Fruit fly (Drosophila melanogaster) whole organism, adult: ENCODE results near the gene ATPsynB.

Source experiments
- CG11617 ChIP-seq: fragments of 200-800 bp; sonication (Bioruptor generic); optimal IDR thresholded peaks from 2 replicates; lab custom pipeline; 2017; ENCODE audit warnings: mild to moderate bottlenecking, missing biosample characterization, missing genetic modification reagents, missing genetic modification characterization
- CG12768 ChIP-seq: fragments of 200-800 bp; sonication (Bioruptor generic); optimal IDR thresholded peaks from 2 replicates; lab custom pipeline; 2017; ENCODE audit warnings: missing biosample characterization, missing genetic modification characterization, mild to moderate bottlenecking, moderate library complexity, missing genetic modification reagents
- CG14711 ChIP-seq: fragments of 200-800 bp; sonication (Bioruptor generic); optimal IDR thresholded peaks from 2 replicates; lab custom pipeline; 2018; ENCODE audit warnings: missing biosample characterization, mild to moderate bottlenecking, missing genetic modification characterization, moderate library complexity
- CG1620 ChIP-seq: fragments of 200-800 bp; sonication (Bioruptor generic); optimal IDR thresholded peaks from 2 replicates; lab custom pipeline; 2016; ENCODE audit warnings: missing biosample characterization, missing genetic modification characterization
- CG33017 ChIP-seq: fragments of 200-800 bp; sonication (Bioruptor generic); optimal IDR thresholded peaks from 2 replicates; lab custom pipeline; 2018; ENCODE audit warnings: missing biosample characterization, mild to moderate bottlenecking, missing genetic modification characterization, moderate library complexity
- CG5204 ChIP-seq: fragments of 200-800 bp; sonication (Bioruptor generic); optimal IDR thresholded peaks from 2 replicates; lab custom pipeline; 2016; ENCODE audit warnings: missing biosample characterization, missing genetic modification characterization
- CG7045 ChIP-seq: fragments of 200-800 bp; sonication (Bioruptor generic); optimal IDR thresholded peaks from 2 replicates; lab custom pipeline; 2017; ENCODE audit warnings: missing biosample characterization, mild to moderate bottlenecking, missing genetic modification characterization
- CG7101 ChIP-seq: fragments of 200-800 bp; sonication (Bioruptor generic); optimal IDR thresholded peaks from 2 replicates; lab custom pipeline; 2018; ENCODE audit warnings: missing biosample characterization, mild to moderate bottlenecking, missing genetic modification characterization, moderate library complexity
- Clk ChIP-seq: fragments of 200-800 bp; sonication (Bioruptor generic); optimal IDR thresholded peaks from 2 replicates; lab custom pipeline; 2017; ENCODE audit warnings: missing biosample characterization, missing genetic modification characterization
- Crg-1 ChIP-seq: fragments of 200-800 bp; sonication (Bioruptor generic); optimal IDR thresholded peaks from 2 replicates; lab custom pipeline; 2016; ENCODE audit warnings: missing biosample characterization, missing genetic modification characterization
- Hr96 ChIP-seq: fragments of 200-800 bp; sonication (Bioruptor generic); optimal IDR thresholded peaks from 2 replicates; lab custom pipeline; 2016; ENCODE audit warnings: missing biosample characterization, missing genetic modification characterization
- Mnt ChIP-seq: fragments of 200-800 bp; sonication (Bioruptor generic); optimal IDR thresholded peaks from 2 replicates; lab custom pipeline; 2016; ENCODE audit warnings: missing biosample characterization, mild to moderate bottlenecking, missing genetic modification characterization
- bab1 ChIP-seq: fragments of 200-800 bp; sonication (Bioruptor generic); optimal IDR thresholded peaks from 3 replicates; lab custom pipeline; 2019; ENCODE audit warnings: missing biosample characterization, mild to moderate bottlenecking, missing genetic modification characterization, moderate library complexity
- cic ChIP-seq: fragments of 200-800 bp; sonication (Bioruptor generic); optimal IDR thresholded peaks from 2 replicates; lab custom pipeline; 2017; ENCODE audit warnings: missing biosample characterization, mild to moderate bottlenecking, missing genetic modification characterization, moderate library complexity
- cnc ChIP-seq, 2 experiments: fragments of >200 bp; optimal IDR thresholded peaks; 2 replicates each; lab custom pipeline; 2017
- kay ChIP-seq: fragments of 200-800 bp; sonication (Bioruptor generic); peaks from one replicate; lab custom pipeline; 2016; ENCODE audit warnings: missing biosample characterization, missing genetic modification characterization, borderline replicate concordance
- ovo ChIP-seq: fragments of 200-800 bp; sonication (Bioruptor generic); optimal IDR thresholded peaks from 2 replicates; lab custom pipeline; 2016; ENCODE audit warnings: missing biosample characterization, missing genetic modification characterization
- pad ChIP-seq: fragments of 200-800 bp; sonication (Bioruptor generic); optimal IDR thresholded peaks from 3 replicates; lab custom pipeline; 2017; ENCODE audit warnings: missing biosample characterization, missing genetic modification characterization, mild to moderate bottlenecking, moderate library complexity, missing genetic modification reagents
- tj ChIP-seq: fragments of 200-800 bp; sonication (Bioruptor generic); optimal IDR thresholded peaks from 3 replicates; lab custom pipeline; 2017; ENCODE audit warnings: missing biosample characterization, mild to moderate bottlenecking, missing genetic modification characterization, moderate library complexity
- toe ChIP-seq: fragments of 200-800 bp; sonication (Bioruptor generic); optimal IDR thresholded peaks from 2 replicates; lab custom pipeline; 2016; ENCODE audit warnings: missing biosample characterization, missing genetic modification characterization

ATPsynB gene

dm6 chr3L:9733563-9733962 is 3.8 kb downstream of the ATPsynB start, which contains the start of gene CG6749:
CG6749 (minus strand) TSS chr3L:9733807.
- TF ChIP-seq tj (GFP tag; lab: Kevin White, UChicago) (no peak), toe (GFP tag; lab: Kevin White, UChicago) (no peak), Mnt (GFP tag; lab: Kevin White, UChicago) (no peak), kay (GFP tag; lab: Kevin White, UChicago) (no peak), cic (GFP tag; lab: Kevin White, UChicago) (no peak), cnc (optimal IDR thresholded peaks at IDR 0.05; lab: Kevin White, UChicago) (no peak), CG11617 (GFP tag; lab: Kevin White, UChicago) (no peak), pad (GFP tag; lab: Kevin White, UChicago) (no peak), Hr96 (GFP tag; lab: Kevin White, UChicago) (no peak), ovo (GFP tag; lab: Kevin White, UChicago) (no peak)

- no peak for TF ChIP-seq Clk
- TF ChIP-seq toe (GFP tag; lab: Kevin White, UChicago) = no peak
- no peak for TF ChIP-seq CG12768
- peak; percentile 13 for TF ChIP-seq kay (GFP tag; lab: Kevin White, UChicago)
- TF ChIP-seq CG33017 = peak; percentile 16
Observed at dm6 chr3L:9739629-9740028, 9.8 kb downstream of the ATPsynB start.

- no peak for TF ChIP-seq Clk
- TF ChIP-seq cic (GFP tag; lab: Kevin White, UChicago) = no peak
- TF ChIP-seq Mnt (GFP tag; lab: Kevin White, UChicago) = no peak
- TF ChIP-seq Crg-1 (GFP tag; lab: Kevin White, UChicago) = no peak
Observed at dm6 chr3L:9742342-9742741, 12.5 kb downstream of the ATPsynB start.

- TF ChIP-seq bab1 (GFP tag; lab: Kevin White, UChicago) (peak; percentile 86), pad (GFP tag; lab: Kevin White, UChicago) (peak; percentile 47), CG7101 (peak; percentile 30), ovo (GFP tag; lab: Kevin White, UChicago) (no peak), CG14711 (peak; percentile 52)
Observed at dm6 chr3L:9744060-9744549, 14.3 kb downstream of the ATPsynB start.

- no peak for TF ChIP-seq toe (GFP tag; lab: Kevin White, UChicago)
- TF ChIP-seq CG5204 (GFP tag; lab: Kevin White, UChicago) = no peak
- no peak for TF ChIP-seq kay (GFP tag; lab: Kevin White, UChicago)
- no peak for TF ChIP-seq pad (GFP tag; lab: Kevin White, UChicago)
- TF ChIP-seq CG7101 = no peak
- no peak for TF ChIP-seq tj (GFP tag; lab: Kevin White, UChicago)
- TF ChIP-seq cnc (optimal IDR thresholded peaks at IDR 0.05; lab: Kevin White, UChicago) = no peak
- no peak for TF ChIP-seq Crg-1 (GFP tag; lab: Kevin White, UChicago)
- TF ChIP-seq Hr96 (GFP tag; lab: Kevin White, UChicago) = no peak
- TF ChIP-seq bab1 (GFP tag; lab: Kevin White, UChicago) = no peak
- TF ChIP-seq cic (GFP tag; lab: Kevin White, UChicago) = no peak
- no peak for TF ChIP-seq CG33017
- no peak for TF ChIP-seq CG1620 (GFP tag; lab: Kevin White, UChicago)
- TF ChIP-seq CG11617 (GFP tag; lab: Kevin White, UChicago) = no peak
- no peak for TF ChIP-seq ovo (GFP tag; lab: Kevin White, UChicago)
- TF ChIP-seq Clk = no peak
- no peak for TF ChIP-seq CG12768
- TF ChIP-seq CG14711 = no peak
- TF ChIP-seq Mnt (GFP tag; lab: Kevin White, UChicago) = no peak
- no peak for TF ChIP-seq CG7045 (GFP tag; lab: Kevin White, UChicago)
Observed at dm6 chr3L:9745393-9745792, 15.6 kb downstream of the ATPsynB start.

dm6 chr3L:9751625-9752024 is 21.8 kb downstream of the ATPsynB start:
- TF ChIP-seq CG33017 = no peak
- no peak for TF ChIP-seq ovo (GFP tag; lab: Kevin White, UChicago)
- no peak for TF ChIP-seq CG5204 (GFP tag; lab: Kevin White, UChicago)
- TF ChIP-seq CG11617 (GFP tag; lab: Kevin White, UChicago) = no peak
- no peak for TF ChIP-seq CG14711
- no peak for TF ChIP-seq pad (GFP tag; lab: Kevin White, UChicago)
- no peak for TF ChIP-seq bab1 (GFP tag; lab: Kevin White, UChicago)
- TF ChIP-seq Crg-1 (GFP tag; lab: Kevin White, UChicago) = no peak
- TF ChIP-seq kay (GFP tag; lab: Kevin White, UChicago) = no peak
- no peak for TF ChIP-seq cnc (optimal IDR thresholded peaks at IDR 0.05; lab: Kevin White, UChicago)
- TF ChIP-seq cic (GFP tag; lab: Kevin White, UChicago) = no peak
- no peak for TF ChIP-seq toe (GFP tag; lab: Kevin White, UChicago)

- no peak for TF ChIP-seq CG11617 (GFP tag; lab: Kevin White, UChicago)
- no peak for TF ChIP-seq bab1 (GFP tag; lab: Kevin White, UChicago)
- no peak for TF ChIP-seq cnc (optimal IDR thresholded peaks at IDR 0.05; lab: Kevin White, UChicago)
- TF ChIP-seq cic (GFP tag; lab: Kevin White, UChicago) = peak; percentile 57
- no peak for TF ChIP-seq CG1620 (GFP tag; lab: Kevin White, UChicago)
- TF ChIP-seq ovo (GFP tag; lab: Kevin White, UChicago) = no peak
- no peak for TF ChIP-seq tj (GFP tag; lab: Kevin White, UChicago)
- no peak for TF ChIP-seq toe (GFP tag; lab: Kevin White, UChicago)
- no peak for TF ChIP-seq CG5204 (GFP tag; lab: Kevin White, UChicago)
- no peak for TF ChIP-seq Mnt (GFP tag; lab: Kevin White, UChicago)
- no peak for TF ChIP-seq CG14711
- TF ChIP-seq kay (GFP tag; lab: Kevin White, UChicago) = peak; percentile 89
- TF ChIP-seq CG12768 = peak; percentile 37
- no peak for TF ChIP-seq Clk
- TF ChIP-seq Hr96 (GFP tag; lab: Kevin White, UChicago) = no peak
- no peak for TF ChIP-seq CG7045 (GFP tag; lab: Kevin White, UChicago)
- TF ChIP-seq CG7101 = no peak
- peak; percentile 32 for TF ChIP-seq CG33017
- TF ChIP-seq Crg-1 (GFP tag; lab: Kevin White, UChicago) = no peak
- TF ChIP-seq pad (GFP tag; lab: Kevin White, UChicago) = peak; percentile 6
Observed at dm6 chr3L:9760151-9760749, 30.5 kb downstream of the ATPsynB start, which contains the start of gene CG42268. CG42268 (minus strand) TSS chr3L:9760395.
